Fruit fly (Drosophila melanogaster): ENCODE results near the gene CG33189.
A peak's percentile ranks its signal among the peaks of the same experiment; 100 is the strongest.

Gene CG33189

DNA sequence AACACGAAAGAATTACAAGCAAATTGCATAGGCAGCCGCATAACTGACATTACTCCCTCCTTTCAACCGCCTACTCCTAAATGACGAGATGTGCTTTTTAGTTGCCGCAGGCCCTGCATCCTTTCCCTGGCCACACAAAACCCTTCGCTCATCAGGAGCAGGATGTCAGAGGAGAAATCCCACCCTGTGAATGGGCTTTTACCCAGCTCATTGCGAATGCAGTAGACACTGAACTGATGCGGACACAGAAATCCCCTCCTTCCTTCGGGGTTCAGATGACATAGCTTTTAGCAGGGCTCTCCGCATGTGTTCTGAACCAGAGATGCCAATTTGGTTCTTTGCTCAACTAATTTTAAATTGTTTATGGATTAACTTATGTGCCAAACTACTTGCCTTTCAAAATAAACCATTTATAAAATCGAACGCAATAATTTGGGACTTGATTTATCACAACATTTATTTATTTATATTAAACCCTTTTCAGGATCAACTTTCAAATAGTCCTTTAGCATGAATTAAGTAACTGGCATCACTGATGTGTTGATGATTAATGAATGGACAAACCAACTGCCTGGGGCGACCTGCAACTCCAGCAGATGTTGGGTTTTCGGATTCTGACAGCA lies 41.3 kb downstream of the CG33189 start (continued):
- TF ChIP-seq esn (GFP tag; optimal IDR thresholded peaks at IDR 0.05), result peak; percentile 33
- no peak for TF ChIP-seq vri (GFP tag; optimal IDR thresholded peaks at IDR 0.05)
- no peak for TF ChIP-seq CG31627 (GFP tag; optimal IDR thresholded peaks at IDR 0.05)
- TF ChIP-seq CG11902 (GFP tag; optimal IDR thresholded peaks at IDR 0.05), result no peak
- no peak for TF ChIP-seq fd59A (GFP tag; optimal IDR thresholded peaks at IDR 0.05)
- no peak for TF ChIP-seq net (GFP tag; optimal IDR thresholded peaks at IDR 0.05)
- TF ChIP-seq cyc (GFP tag; optimal IDR thresholded peaks at IDR 0.05), result no peak
- no peak for TF ChIP-seq Blimp-1 (GFP tag; optimal IDR thresholded peaks at IDR 0.05)
- no peak for TF ChIP-seq Sox15 (GFP tag; optimal IDR thresholded peaks at IDR 0.05)
- TF ChIP-seq Eip78C (GFP tag), result peak; percentile 16
- TF ChIP-seq svp (GFP tag), result peak; percentile 48

dm6 chr3R:8731597-8732263 lies 48.9 kb downstream of the CG33189 start, which contains the start of the genes M1BP and CG8202:
TSS of gene M1BP (minus strand) at chr3R:8731698.
TSS of gene CG8202 (plus strand) at chr3R:8732091.
- peak; percentile 54; the same call in 1 of the 2 replicates for TF ChIP-seq CG11294 (GFP tag; IDR thresholded peaks at IDR 0.05)
- TF ChIP-seq Eip75B (GFP tag; optimal IDR thresholded peaks at IDR 0.05), result no peak
- TF ChIP-seq achi (GFP tag; optimal IDR thresholded peaks at IDR 0.05), result peak; percentile 94
- TF ChIP-seq Met (GFP tag; optimal IDR thresholded peaks at IDR 0.05), result no peak
- TF ChIP-seq topi (GFP tag; optimal IDR thresholded peaks at IDR 0.05), result peak; percentile 76
- peak; percentile 38 for TF ChIP-seq fd59A (GFP tag; optimal IDR thresholded peaks at IDR 0.05)
- TF ChIP-seq CG6854 (GFP tag; optimal IDR thresholded peaks at IDR 0.05), result peak; percentile 75
- no peak; the same call in 2 of the 3 replicates for TF ChIP-seq CG6163 (GFP tag; IDR thresholded peaks at IDR 0.05)
- peak; percentile 84 for TF ChIP-seq acj6 (GFP tag; optimal IDR thresholded peaks at IDR 0.05)
- peak; percentile 81 for TF ChIP-seq Sox15 (GFP tag; optimal IDR thresholded peaks at IDR 0.05)
- TF ChIP-seq esn (GFP tag; optimal IDR thresholded peaks at IDR 0.05), result peak; percentile 91
- TF ChIP-seq CG7368 (GFP tag; optimal IDR thresholded peaks at IDR 0.05), result peak; percentile 79
- peak; percentile 91 for TF ChIP-seq CG3032 (tag; optimal IDR thresholded peaks at IDR 0.05)
- TF ChIP-seq CG10669 (GFP tag; optimal IDR thresholded peaks at IDR 0.05), result peak; percentile 74
- TF ChIP-seq CG16779 (tag; optimal IDR thresholded peaks at IDR 0.05), result no peak
- peak; percentile 71 for TF ChIP-seq Sox14 (GFP tag; optimal IDR thresholded peaks at IDR 0.05)
- TF ChIP-seq Sox102F (GFP tag; optimal IDR thresholded peaks at IDR 0.05), result no peak
- TF ChIP-seq vri (GFP tag; optimal IDR thresholded peaks at IDR 0.05), result peak; percentile 54
- no peak for TF ChIP-seq CG9139 (GFP tag; optimal IDR thresholded peaks at IDR 0.05)
- TF ChIP-seq CG11762 (GFP tag; optimal IDR thresholded peaks at IDR 0.05; ENCODE audit: insufficient read depth), result peak; percentile 96
- peak; percentile 62 for TF ChIP-seq Ets21C (GFP tag; optimal IDR thresholded peaks at IDR 0.05)
- TF ChIP-seq dac (GFP tag; optimal IDR thresholded peaks at IDR 0.05), result peak; percentile 56
- no peak for TF ChIP-seq pdm3 (GFP tag; optimal IDR thresholded peaks at IDR 0.05)
- peak in 1 of 2 experiments; percentile 43 for TF ChIP-seq salr (GFP tag; optimal IDR thresholded peaks at IDR 0.05)
- no peak for TF ChIP-seq fd85E (GFP tag; optimal IDR thresholded peaks at IDR 0.05)
- TF ChIP-seq CG6276 (GFP tag; optimal IDR thresholded peaks at IDR 0.05), result no peak
- TF ChIP-seq Hr38 (GFP tag; optimal IDR thresholded peaks at IDR 0.05), result no peak
- no peak for TF ChIP-seq ss (GFP tag; optimal IDR thresholded peaks at IDR 0.05)
- TF ChIP-seq CG4318 (GFP tag; optimal IDR thresholded peaks at IDR 0.05), result no peak
- no peak for TF ChIP-seq CG6808 (GFP tag; optimal IDR thresholded peaks at IDR 0.05)
- TF ChIP-seq svp (GFP tag), result no peak
- TF ChIP-seq Blimp-1 (GFP tag; optimal IDR thresholded peaks at IDR 0.05), result peak; percentile 77
- TF ChIP-seq lz (GFP tag; optimal IDR thresholded peaks at IDR 0.05), result peak; percentile 81
- peak; percentile 93 for TF ChIP-seq CG10631 (GFP tag; optimal IDR thresholded peaks at IDR 0.05)
- TF ChIP-seq Smox (GFP tag; optimal IDR thresholded peaks at IDR 0.05), result no peak
- TF ChIP-seq CG31627 (GFP tag; optimal IDR thresholded peaks at IDR 0.05), result peak; percentile 76
- no peak for TF ChIP-seq CG1621 (tag; optimal IDR thresholded peaks at IDR 0.05)
- TF ChIP-seq CG32006 (GFP tag; optimal IDR thresholded peaks at IDR 0.05), result peak; percentile 93
- TF ChIP-seq net (GFP tag; optimal IDR thresholded peaks at IDR 0.05), result no peak
- no peak; the same call in 2 of the 3 replicates for TF ChIP-seq eg (GFP tag; IDR thresholded peaks at IDR 0.05)
- peak; percentile 73 for TF ChIP-seq spab (GFP tag; optimal IDR thresholded peaks at IDR 0.05)
- peak; percentile 86 for TF ChIP-seq CG3919 (GFP tag; optimal IDR thresholded peaks at IDR 0.05)
- TF ChIP-seq Hr4 (GFP tag; optimal IDR thresholded peaks at IDR 0.05), result no peak
- TF ChIP-seq Ets96B (tag; optimal IDR thresholded peaks at IDR 0.05), result peak; percentile 86

Measured in whole organism, prepupa.